Worm (Caenorhabditis elegans) whole organism, young adult: ENCODE measurements around the gene skat-1.
A peak's percentile ranks its signal among the peaks of the same experiment; 100 is the strongest.

Experiments
- B0261.1 ChIP-seq: sonication (generic microtip); optimal IDR thresholded peaks from 2 replicates; lab custom pipeline; 2016; ENCODE audit warnings: mild to moderate bottlenecking, missing genetic modification characterization, moderate library complexity, missing compliant biosample characterization
- F22D6.2 ChIP-seq: sonication (generic microtip); optimal IDR thresholded peaks from 2 replicates; lab custom pipeline; 2016; ENCODE audit warnings: mild to moderate bottlenecking, missing genetic modification characterization, missing compliant biosample characterization
- F39B2.1 ChIP-seq: fragments of 200-800 bp; sonication (Bioruptor generic); IDR thresholded peaks from 2 replicates; pipeline ENCODE4 v1.3.6; 2022; ENCODE audit warnings: missing genetic modification reagents, missing genetic modification characterization, missing compliant biosample characterization
- Y53G8AR.9 ChIP-seq: fragments of 200-800 bp; sonication (Bioruptor generic); conservative IDR thresholded peaks from 2 replicates; pipeline ENCODE4 v1.3.6; 2022; ENCODE audit warnings: missing genetic modification reagents, missing genetic modification characterization, missing compliant biosample characterization
- ama-1 ChIP-seq, 3 experiments: fragments of 150-350 bp in 1 of 3; sonication (generic microtip) in 2 of 3; optimal IDR thresholded peaks; 2 replicates each; lab custom pipeline; 2014 to 2018; ENCODE audit warnings: missing biosample characterization in 2 of 3, missing genetic modification characterization in 2 of 3, missing genetic modification reagents in 2 of 3
- atf-7 ChIP-seq: sonication (generic microtip); optimal IDR thresholded peaks from 2 replicates; lab custom pipeline; 2017; ENCODE audit warnings: mild to moderate bottlenecking, missing genetic modification characterization, missing compliant biosample characterization
- ccch-3 ChIP-seq: fragments of 200-800 bp; sonication (Bioruptor generic); optimal IDR thresholded peaks from 2 replicates; lab custom pipeline; 2018; ENCODE audit warnings: mild to moderate bottlenecking, missing genetic modification characterization, missing compliant biosample characterization
- cebp-2 ChIP-seq: fragments of 200-800 bp; sonication (Bioruptor generic); IDR thresholded peaks from 2 replicates; pipeline ENCODE4 v1.3.6; 2022; ENCODE audit warnings: missing genetic modification characterization, missing compliant biosample characterization
- ceh-100 ChIP-seq: fragments of 200-800 bp; sonication (Bioruptor generic); IDR thresholded peaks from 2 replicates; pipeline ENCODE4 v1.3.6; 2022; ENCODE audit warnings: missing genetic modification reagents, missing genetic modification characterization, missing compliant biosample characterization
- chd-7 ChIP-seq: sonication (generic microtip); optimal IDR thresholded peaks from 2 replicates; lab custom pipeline; 2016; ENCODE audit warnings: mild to moderate bottlenecking, missing genetic modification characterization, moderate library complexity, missing compliant biosample characterization
- die-1 ChIP-seq: sonication (generic microtip); optimal IDR thresholded peaks from 2 replicates; lab custom pipeline; 2016; ENCODE audit warnings: missing genotype, mild to moderate bottlenecking, missing genetic modification characterization, missing compliant biosample characterization
- dox-1 ChIP-seq: fragments of 200-800 bp; sonication (Bioruptor generic); IDR thresholded peaks from 2 replicates; pipeline ENCODE4 v1.3.6; 2022; ENCODE audit warnings: missing genetic modification reagents, missing genetic modification characterization, missing compliant biosample characterization
- egl-18 ChIP-seq: fragments of 200-800 bp; sonication (Bioruptor generic); IDR thresholded peaks from 2 replicates; pipeline ENCODE4 v1.3.6; 2022; ENCODE audit warnings: missing genetic modification reagents, missing genetic modification characterization, missing compliant biosample characterization
- egrh-3 ChIP-seq: fragments of 200-800 bp; sonication (Bioruptor generic); IDR thresholded peaks from 2 replicates; pipeline ENCODE4 v1.3.6; 2022; ENCODE audit warnings: missing genetic modification reagents, missing genetic modification characterization, missing compliant biosample characterization
- fkh-3 ChIP-seq: sonication (generic microtip); optimal IDR thresholded peaks from 2 replicates; lab custom pipeline; 2016; ENCODE audit warnings: mild to moderate bottlenecking, missing genetic modification characterization, missing compliant biosample characterization
- hrde-1 ChIP-seq: sonication (generic microtip); optimal IDR thresholded peaks from 2 replicates; lab custom pipeline; 2016; ENCODE audit warnings: missing genetic modification characterization, mild to moderate bottlenecking, missing compliant biosample characterization, moderate library complexity, missing genotype, missing genetic modification reagents, borderline replicate concordance
- hsf-1 ChIP-seq: fragments of 200-800 bp; sonication (Bioruptor generic); IDR thresholded peaks from 2 replicates; pipeline ENCODE4 v1.3.6; 2022; ENCODE audit warnings: missing genetic modification reagents, missing genetic modification characterization, missing compliant biosample characterization
- lag-1 ChIP-seq: fragments of 200-800 bp; sonication (Bioruptor generic); IDR thresholded peaks from 2 replicates; pipeline ENCODE4 v1.3.6; 2022; ENCODE audit warnings: missing genetic modification reagents, missing genetic modification characterization, missing compliant biosample characterization
- let-607 ChIP-seq, 2 experiments: fragments of 200-800 bp in 1 of 2; sonication (Bioruptor generic) in 1 of 2; sonication (generic microtip) in 1 of 2; optimal IDR thresholded peaks; 2 replicates each; lab custom pipeline; 2016 to 2018; ENCODE audit warnings: mild to moderate bottlenecking in 2 of 2, missing compliant biosample characterization in 2 of 2, missing genetic modification characterization in 2 of 2, moderate library complexity in 2 of 2, missing genotype in 1 of 2
- lin-40 ChIP-seq: sonication (generic microtip); optimal IDR thresholded peaks from 2 replicates; lab custom pipeline; 2016; ENCODE audit warnings: missing genetic modification characterization, mild to moderate bottlenecking, missing compliant biosample characterization, missing genotype, missing genetic modification reagents
- lin-54 ChIP-seq: fragments of 200-800 bp; sonication (Bioruptor generic); optimal IDR thresholded peaks from 2 replicates; lab custom pipeline; 2018; ENCODE audit warnings: mild to moderate bottlenecking, missing genetic modification characterization, missing compliant biosample characterization
- madf-3 ChIP-seq: fragments of 200-800 bp; sonication (Bioruptor generic); IDR thresholded peaks from 2 replicates; pipeline ENCODE4 v1.3.6; 2022; ENCODE audit warnings: missing genetic modification reagents, missing genetic modification characterization, missing compliant biosample characterization
- madf-6 ChIP-seq: fragments of 200-800 bp; sonication (Bioruptor generic); IDR thresholded peaks from 2 replicates; pipeline ENCODE4 v1.3.6; 2022; ENCODE audit warnings: missing genetic modification reagents, missing genetic modification characterization, missing compliant biosample characterization
- mcd-1 ChIP-seq: fragments of 200-800 bp; sonication (Bioruptor generic); IDR thresholded peaks from 2 replicates; pipeline ENCODE4 v1.3.6; 2022; ENCODE audit warnings: missing genetic modification reagents, missing genetic modification characterization, missing compliant biosample characterization
- mes-4 ChIP-seq: sonication (generic microtip); optimal IDR thresholded peaks from 2 replicates; lab custom pipeline; 2016; ENCODE audit warnings: missing genotype, missing genetic modification characterization, missing compliant biosample characterization
- mxl-1 ChIP-seq: sonication (generic microtip); optimal IDR thresholded peaks from 2 replicates; lab custom pipeline; 2016; ENCODE audit warnings: missing genetic modification characterization, missing compliant biosample characterization
- nfya-2 ChIP-seq: fragments of 200-800 bp; sonication (Bioruptor generic); IDR thresholded peaks from 2 replicates; pipeline ENCODE4 v1.3.6; 2022; ENCODE audit warnings: missing genetic modification reagents, missing genetic modification characterization, missing compliant biosample characterization
- nhr-27 ChIP-seq: fragments of 200-800 bp; sonication (Bioruptor generic); optimal IDR thresholded peaks from 2 replicates; lab custom pipeline; 2018; ENCODE audit warnings: mild to moderate bottlenecking, missing genetic modification characterization, moderate library complexity, missing compliant biosample characterization
- nhr-80 ChIP-seq: sonication (generic microtip); optimal IDR thresholded peaks from 2 replicates; lab custom pipeline; 2016; ENCODE audit warnings: missing genetic modification characterization, missing compliant biosample characterization
- nhr-90 ChIP-seq: sonication (generic microtip); optimal IDR thresholded peaks from 2 replicates; lab custom pipeline; 2016; ENCODE audit warnings: missing genotype, mild to moderate bottlenecking, missing genetic modification characterization, missing compliant biosample characterization
- pha-4 ChIP-seq: fragments of 150-350 bp; sonication (generic microtip); optimal IDR thresholded peaks from 2 replicates; lab custom pipeline; 2014; ENCODE audit warnings: missing biosample characterization, missing genetic modification reagents, missing genetic modification characterization
- rcor-1 ChIP-seq: fragments of 200-800 bp; sonication (Bioruptor generic); IDR thresholded peaks from 2 replicates; pipeline ENCODE4 v1.3.6; 2022; ENCODE audit warnings: missing genetic modification reagents, missing genetic modification characterization, missing compliant biosample characterization
- tbx-9 ChIP-seq: sonication (generic microtip); optimal IDR thresholded peaks from 2 replicates; lab custom pipeline; 2016; ENCODE audit warnings: borderline replicate concordance, missing genetic modification characterization, inconsistent platforms, missing compliant biosample characterization
- unc-62 ChIP-seq: fragments of 150-350 bp; optimal IDR thresholded peaks from 2 replicates; lab custom pipeline; 2014; ENCODE audit warnings: missing biosample characterization, missing genetic modification reagents, missing genetic modification characterization
- zfh-2 ChIP-seq: fragments of 200-800 bp; sonication (Bioruptor generic); conservative IDR thresholded peaks from 2 replicates; pipeline ENCODE4 v1.3.6; 2022; ENCODE audit warnings: missing genetic modification reagents, missing genetic modification characterization, missing compliant biosample characterization
- ztf-18 ChIP-seq: sonication (generic microtip); optimal IDR thresholded peaks from 2 replicates; lab custom pipeline; 2016; ENCODE audit warnings: missing genotype, mild to moderate bottlenecking, missing genetic modification characterization, missing compliant biosample characterization
- ztf-22 ChIP-seq: fragments of 200-800 bp; sonication (Bioruptor generic); optimal IDR thresholded peaks from 2 replicates; lab custom pipeline; 2018; ENCODE audit warnings: mild to moderate bottlenecking, missing genetic modification characterization, moderate library complexity, missing compliant biosample characterization
- ztf-3 ChIP-seq: fragments of 200-800 bp; sonication (Bioruptor generic); optimal IDR thresholded peaks from 2 replicates; lab custom pipeline; 2018; ENCODE audit warnings: mild to moderate bottlenecking, missing genetic modification characterization, missing compliant biosample characterization
- ztf-6 ChIP-seq: fragments of 200-800 bp; sonication (Bioruptor generic); IDR thresholded peaks from 2 replicates; pipeline ENCODE4 v1.3.6; 2022; ENCODE audit warnings: missing genetic modification reagents, missing genetic modification characterization, missing compliant biosample characterization

Gene skat-1

ce11 chrIII:8984960-8985359 is 11.6 kb downstream of the skat-1 start (continued):
- no peak for TF ChIP-seq ztf-18 (tag; lab: Kevin White, UChicago)
- no peak for TF ChIP-seq F39B2.1 (GFP tag; lab: Robert Waterston, UW)
- no peak for TF ChIP-seq tbx-9 (tag; lab: Kevin White, UChicago)
- TF ChIP-seq nhr-27, result no peak
- TF ChIP-seq Y53G8AR.9 (GFP tag; lab: Robert Waterston, UW), result no peak
- peak; percentile 4 for TF ChIP-seq pha-4

ce11 chrIII:8984412-8984811 is 12.2 kb downstream of the skat-1 start:
- no peak for TF ChIP-seq ama-1 (optimal IDR thresholded peaks at IDR 0.05; lab: Kevin White, UChicago)
- no peak for TF ChIP-seq ama-1 (GFP tag; optimal IDR thresholded peaks at IDR 0.05; lab: Kevin White, UChicago)
- TF ChIP-seq lin-40 (tag; lab: Kevin White, UChicago), result no peak
- TF ChIP-seq F39B2.1 (GFP tag; lab: Robert Waterston, UW), result 0 out of 2 replicates have a peak, but pooled peaks have one; percentile 49
- no peak for TF ChIP-seq zfh-2 (GFP tag; lab: Robert Waterston, UW)
- TF ChIP-seq nfya-2 (GFP tag; lab: Robert Waterston, UW), result no peak
- no peak for TF ChIP-seq nhr-27
- no peak for TF ChIP-seq ztf-3
- no peak for TF ChIP-seq mxl-1
- no peak for TF ChIP-seq mes-4 (tag; lab: Kevin White, UChicago)
- TF ChIP-seq madf-3 (GFP tag; lab: Robert Waterston, UW), result no peak
- TF ChIP-seq dox-1 (GFP tag; lab: Robert Waterston, UW), result no peak
- no peak for TF ChIP-seq mcd-1
- no peak for TF ChIP-seq let-607 (tag; optimal IDR thresholded peaks at IDR 0.05; lab: Kevin White, UChicago)
- no peak for TF ChIP-seq Y53G8AR.9 (GFP tag; lab: Robert Waterston, UW)
- no peak for TF ChIP-seq rcor-1
- no peak for TF ChIP-seq B0261.1 (tag; lab: Kevin White, UChicago)
- no peak for TF ChIP-seq atf-7 (tag; lab: Kevin White, UChicago)
- TF ChIP-seq unc-62 (GFP tag; lab: Kevin White, UChicago), result no peak
- no peak for TF ChIP-seq nhr-90 (tag; lab: Kevin White, UChicago)
- TF ChIP-seq hrde-1 (tag; lab: Kevin White, UChicago), result no peak
- no peak for TF ChIP-seq egl-18 (GFP tag; lab: Robert Waterston, UW)
- 0 out of 2 replicates have a peak, but pooled peaks have one; percentile 22 for TF ChIP-seq hsf-1
- no peak for TF ChIP-seq egrh-3 (GFP tag; lab: Robert Waterston, UW)
- TF ChIP-seq ztf-6, result no peak
- TF ChIP-seq fkh-3 (tag; lab: Kevin White, UChicago), result no peak
- TF ChIP-seq madf-6 (GFP tag; lab: Robert Waterston, UW), result peak; percentile 6; the same call in 1 of the 2 replicates
- no peak for TF ChIP-seq lag-1 (GFP tag; lab: Robert Waterston, UW)
- no peak for TF ChIP-seq ceh-100
- TF ChIP-seq lin-54 (GFP tag; lab: Kevin White, UChicago), result peak; percentile 4
- TF ChIP-seq die-1 (tag; lab: Kevin White, UChicago), result no peak
- peak; percentile 11 for TF ChIP-seq nhr-80
- TF ChIP-seq F22D6.2, result no peak
- no peak for TF ChIP-seq chd-7 (tag; lab: Kevin White, UChicago)
- no peak for TF ChIP-seq ccch-3
- no peak for TF ChIP-seq ztf-22 (GFP tag; lab: Kevin White, UChicago)
- TF ChIP-seq cebp-2 (GFP tag; lab: Robert Waterston, UW), result no peak
- TF ChIP-seq, all 124 proteins: peak for 5
